Fruit fly (Drosophila melanogaster) whole organism, pupa: Measurements from ENCODE around the gene CG13992.
A peak's percentile ranks its signal among the peaks of the same experiment; 100 is the strongest.

Experiments
- CG10348 ChIP-seq: fragments of 200-800 bp; sonication (Bioruptor generic); IDR thresholded peaks from 2 replicates; pipeline ENCODE4 v1.3.6; 2022; ENCODE audit warnings: missing biosample characterization, missing genetic modification characterization
- CG12605 ChIP-seq: fragments of 200-800 bp; sonication (Bioruptor generic); IDR thresholded peaks from 2 replicates; pipeline ENCODE4 v1.3.6; 2022; ENCODE audit warnings: missing biosample characterization, missing genetic modification characterization
- CG13204 ChIP-seq: fragments of 200-800 bp; sonication (Bioruptor generic); optimal IDR thresholded peaks from 2 replicates; lab custom pipeline; 2018; ENCODE audit warnings: missing biosample characterization, mild to moderate bottlenecking, missing genetic modification characterization, moderate library complexity
- CG14655 ChIP-seq: fragments of 200-800 bp; sonication (Bioruptor generic); optimal IDR thresholded peaks from 3 replicates; lab custom pipeline; 2017; ENCODE audit warnings: mild to moderate bottlenecking, missing biosample characterization, missing genetic modification reagents, missing genetic modification characterization
- CG15710 ChIP-seq: fragments of 200-800 bp; sonication (Bioruptor generic); optimal IDR thresholded peaks from 2 replicates; lab custom pipeline; 2018; ENCODE audit warnings: missing biosample characterization, mild to moderate bottlenecking, missing genetic modification characterization, moderate library complexity
- CG17806 ChIP-seq: fragments of 200-800 bp; sonication (Bioruptor generic); optimal IDR thresholded peaks from 2 replicates; lab custom pipeline; 2018; ENCODE audit warnings: missing biosample characterization, mild to moderate bottlenecking, missing genetic modification characterization, moderate library complexity
- CG32121 ChIP-seq: fragments of 200-800 bp; sonication (Bioruptor generic); IDR thresholded peaks from 2 replicates; pipeline ENCODE4 v1.3.6; 2022; ENCODE audit warnings: missing biosample characterization, missing genetic modification characterization
- CG34367 ChIP-seq: fragments of 200-800 bp; sonication (Bioruptor generic); optimal IDR thresholded peaks from 2 replicates; lab custom pipeline; 2018; ENCODE audit warnings: missing biosample characterization, mild to moderate bottlenecking, missing genetic modification characterization
- CG4496 ChIP-seq: fragments of 200-800 bp; sonication (Bioruptor generic); IDR thresholded peaks from 3 replicates; pipeline ENCODE4 v1.3.6; 2022; ENCODE audit warnings: missing biosample characterization, missing genetic modification characterization
- CG8159 ChIP-seq: fragments of 200-800 bp; sonication (Bioruptor generic); optimal IDR thresholded peaks from 3 replicates; lab custom pipeline; 2018; ENCODE audit warnings: missing biosample characterization, mild to moderate bottlenecking, missing genetic modification characterization, moderate library complexity
- CG8301 ChIP-seq: fragments of 200-800 bp; sonication (Bioruptor generic); optimal IDR thresholded peaks from 2 replicates; lab custom pipeline; 2018; ENCODE audit warnings: missing biosample characterization, mild to moderate bottlenecking, missing genetic modification characterization
- CG9948 ChIP-seq: fragments of 200-800 bp; sonication (Bioruptor generic); optimal IDR thresholded peaks from 2 replicates; lab custom pipeline; 2018; ENCODE audit warnings: missing biosample characterization, mild to moderate bottlenecking, missing genetic modification characterization, moderate library complexity
- D1 ChIP-seq: fragments of 200-800 bp; sonication (Bioruptor generic); optimal IDR thresholded peaks from 2 replicates; lab custom pipeline; 2018; ENCODE audit warnings: missing biosample characterization, mild to moderate bottlenecking, missing genetic modification characterization, moderate library complexity
- EcR ChIP-seq: fragments of 200-800 bp; sonication (Bioruptor generic); optimal IDR thresholded peaks from 3 replicates; lab custom pipeline; 2019; ENCODE audit warnings: missing biosample characterization, missing genetic modification characterization, mild to moderate bottlenecking, moderate library complexity, missing genetic modification reagents
- Ets98B ChIP-seq: fragments of 200-800 bp; sonication (Bioruptor generic); IDR thresholded peaks from 2 replicates; pipeline ENCODE4 v1.3.6; 2022; ENCODE audit warnings: missing biosample characterization, missing genetic modification characterization
- Pif1A ChIP-seq: fragments of 200-800 bp; sonication (Bioruptor generic); optimal IDR thresholded peaks from 3 replicates; lab custom pipeline; 2016; ENCODE audit warnings: missing biosample characterization, missing genetic modification characterization
- Pif1B ChIP-seq: fragments of 200-800 bp; sonication (Bioruptor generic); optimal IDR thresholded peaks from 3 replicates; lab custom pipeline; 2016; ENCODE audit warnings: missing biosample characterization, missing genetic modification characterization
- Snoo ChIP-seq: fragments of 200-800 bp; sonication (Bioruptor generic); optimal IDR thresholded peaks from 3 replicates; lab custom pipeline; 2017; ENCODE audit warnings: missing biosample characterization, mild to moderate bottlenecking, missing genetic modification characterization, inconsistent platforms
- fd96Ca ChIP-seq: fragments of 200-800 bp; sonication (Bioruptor generic); IDR thresholded peaks from 3 replicates; pipeline ENCODE4 v1.3.6; 2022; ENCODE audit warnings: missing biosample characterization, missing genetic modification characterization
- gl ChIP-seq: fragments of 200-800 bp; sonication (Bioruptor generic); optimal IDR thresholded peaks from 2 replicates; lab custom pipeline; 2018; ENCODE audit warnings: missing biosample characterization, mild to moderate bottlenecking, missing genetic modification characterization
- rn ChIP-seq: fragments of 200-800 bp; sonication (Bioruptor generic); IDR thresholded peaks from 2 replicates; pipeline ENCODE4 v1.3.6; 2022; ENCODE audit warnings: missing biosample characterization, missing genetic modification characterization

CG13992 gene

DNA sequence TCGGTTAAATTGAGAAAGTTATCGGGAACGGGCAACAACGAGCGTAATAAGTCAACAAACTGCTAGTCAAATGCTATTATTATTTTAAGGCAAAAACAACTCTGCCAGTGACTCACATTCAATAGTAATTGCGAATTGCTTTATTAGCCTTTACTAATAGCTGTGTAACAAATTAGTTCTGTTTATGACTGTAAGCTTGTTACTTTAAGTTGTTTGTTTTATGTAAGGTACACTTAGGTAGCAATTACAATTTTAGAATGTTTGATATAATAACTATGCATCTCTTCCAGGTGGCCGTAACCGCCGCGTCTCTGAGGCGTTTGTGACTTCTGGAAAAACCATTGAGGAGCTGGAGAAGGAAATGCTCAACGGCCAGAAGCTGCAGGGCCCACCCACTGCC, 20.8 kb downstream of the CG13992 start:
- TF ChIP-seq CG32121 (GFP tag; lab: Robert Waterston, UW) (no peak), CG8159 (tag; lab: Kevin White, UChicago) (no peak), CG14655 (GFP tag; lab: Kevin White, UChicago) (no peak), CG9948 (no peak), CG4496 (no peak)
- TF ChIP-seq, all 21 proteins: peak for 0

DNA sequence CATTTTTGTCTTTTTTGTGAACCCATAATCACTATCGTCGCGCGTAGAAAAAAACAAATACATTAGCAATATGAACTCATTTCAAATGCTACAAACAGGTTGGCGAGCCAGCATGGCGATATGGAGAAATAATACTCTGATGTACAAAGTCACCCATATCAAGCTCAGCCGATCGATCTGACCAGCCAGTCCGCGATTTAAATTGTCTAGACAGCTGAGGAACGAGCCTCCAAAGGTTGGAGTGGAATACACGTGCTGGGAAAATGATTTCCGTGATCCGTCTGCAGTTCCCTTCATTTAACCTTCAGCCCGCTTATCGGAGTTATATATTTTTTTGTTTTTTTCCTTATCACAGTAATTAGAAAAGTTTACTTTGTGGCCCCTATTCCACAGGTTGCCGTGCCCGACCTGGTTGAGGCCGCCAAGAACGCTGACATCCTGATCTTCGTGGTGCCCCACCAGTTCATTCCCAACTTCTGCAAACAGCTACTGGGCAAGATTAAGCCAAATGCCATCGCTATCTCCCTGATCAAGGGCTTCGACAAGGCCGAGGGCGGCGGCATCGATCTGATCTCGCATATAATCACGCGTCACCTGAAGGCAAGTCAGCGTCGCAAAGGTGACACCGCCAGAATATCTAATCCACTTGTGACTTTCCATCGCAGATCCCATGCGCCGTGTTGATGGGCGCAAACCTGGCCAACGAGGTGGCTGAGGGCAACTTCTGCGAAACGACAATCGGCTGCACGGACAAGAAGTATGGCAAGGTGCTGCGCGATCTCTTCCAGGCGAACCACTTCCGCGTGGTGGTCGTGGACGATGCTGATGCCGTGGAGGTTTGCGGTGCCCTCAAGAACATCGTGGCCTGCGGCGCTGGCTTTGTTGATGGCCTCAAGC, 21.7 kb downstream of the CG13992 start:
- TF ChIP-seq CG8301: no peak
- TF ChIP-seq CG10348 (GFP tag; lab: Robert Waterston, UW): no peak
- no peak for TF ChIP-seq CG12605
- TF ChIP-seq Pif1B: no peak
- TF ChIP-seq CG4496: no peak

DNA sequence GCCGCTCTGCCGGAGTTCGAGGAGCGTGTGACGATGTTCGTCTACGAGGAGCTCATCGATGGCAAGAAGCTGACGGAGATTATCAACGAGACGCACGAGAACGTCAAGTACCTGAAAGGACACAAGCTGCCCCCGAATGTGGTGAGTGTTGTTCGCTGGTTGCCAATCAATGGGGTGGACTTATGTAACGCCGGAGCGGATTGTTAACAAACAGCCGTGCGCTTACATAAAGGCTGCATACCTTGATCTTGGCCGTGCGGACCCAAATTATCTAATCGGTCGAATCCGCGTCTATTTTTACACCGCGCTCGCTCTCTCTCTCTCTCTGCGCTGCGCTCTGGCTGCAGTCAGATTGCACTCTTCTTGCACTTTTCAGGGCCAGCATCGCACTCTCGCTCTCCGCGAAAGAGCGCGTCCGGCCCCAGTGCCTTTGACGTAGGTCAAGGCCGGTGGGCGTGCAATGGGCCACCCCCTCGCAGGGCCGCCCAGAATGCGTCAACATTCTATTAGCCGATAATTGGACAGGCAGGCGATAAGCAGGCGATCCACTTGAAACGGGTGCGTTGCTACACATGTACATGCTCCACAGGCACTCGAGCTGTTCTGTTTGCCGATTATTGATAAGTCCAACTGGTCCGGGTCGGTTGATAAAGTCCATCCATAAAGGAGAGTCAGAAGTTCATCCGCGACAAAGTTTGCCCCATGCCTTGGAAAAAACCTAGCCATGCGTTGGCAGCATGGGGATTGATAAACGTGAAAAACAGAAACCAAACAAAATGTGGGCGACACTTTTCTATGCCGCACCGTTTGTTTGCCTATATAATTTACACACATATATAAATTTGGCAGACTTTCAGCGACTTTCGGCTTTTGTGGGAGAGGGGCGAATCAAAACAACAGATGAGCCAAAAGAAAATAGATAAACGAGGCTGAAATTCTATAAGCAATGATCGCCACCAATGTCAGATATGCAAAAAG, 23.0 kb downstream of the CG13992 start:
- TF ChIP-seq EcR: peak; percentile 89
- TF ChIP-seq rn: no peak
- no peak for TF ChIP-seq CG10348 (GFP tag; lab: Robert Waterston, UW)
- TF ChIP-seq CG13204: no peak
- TF ChIP-seq CG15710 (tag; lab: Kevin White, UChicago): no peak
- no peak for TF ChIP-seq Pif1A
- no peak for TF ChIP-seq gl (tag; lab: Kevin White, UChicago)
- no peak for TF ChIP-seq CG4496
- no peak for TF ChIP-seq CG9948
- peak; percentile 65; the same call in 1 of the 2 replicates for TF ChIP-seq CG12605
- TF ChIP-seq Ets98B (GFP tag; lab: Robert Waterston, UW): peak; percentile 15; the same call in 1 of the 2 replicates
- no peak for TF ChIP-seq CG34367 (tag; lab: Kevin White, UChicago)
- TF ChIP-seq D1 (tag; lab: Kevin White, UChicago): no peak
- no peak for TF ChIP-seq CG8301
- TF ChIP-seq fd96Ca (GFP tag; lab: Robert Waterston, UW): no peak
- TF ChIP-seq CG14655 (GFP tag; lab: Kevin White, UChicago): no peak
- no peak for TF ChIP-seq Pif1B
- TF ChIP-seq Snoo (tag; lab: Kevin White, UChicago): no peak
- no peak for TF ChIP-seq CG17806 (tag; lab: Kevin White, UChicago)
- no peak for TF ChIP-seq CG32121 (GFP tag; lab: Robert Waterston, UW)
- no peak for TF ChIP-seq CG8159 (tag; lab: Kevin White, UChicago)
- TF ChIP-seq, all 21 proteins: peak for 3

DNA sequence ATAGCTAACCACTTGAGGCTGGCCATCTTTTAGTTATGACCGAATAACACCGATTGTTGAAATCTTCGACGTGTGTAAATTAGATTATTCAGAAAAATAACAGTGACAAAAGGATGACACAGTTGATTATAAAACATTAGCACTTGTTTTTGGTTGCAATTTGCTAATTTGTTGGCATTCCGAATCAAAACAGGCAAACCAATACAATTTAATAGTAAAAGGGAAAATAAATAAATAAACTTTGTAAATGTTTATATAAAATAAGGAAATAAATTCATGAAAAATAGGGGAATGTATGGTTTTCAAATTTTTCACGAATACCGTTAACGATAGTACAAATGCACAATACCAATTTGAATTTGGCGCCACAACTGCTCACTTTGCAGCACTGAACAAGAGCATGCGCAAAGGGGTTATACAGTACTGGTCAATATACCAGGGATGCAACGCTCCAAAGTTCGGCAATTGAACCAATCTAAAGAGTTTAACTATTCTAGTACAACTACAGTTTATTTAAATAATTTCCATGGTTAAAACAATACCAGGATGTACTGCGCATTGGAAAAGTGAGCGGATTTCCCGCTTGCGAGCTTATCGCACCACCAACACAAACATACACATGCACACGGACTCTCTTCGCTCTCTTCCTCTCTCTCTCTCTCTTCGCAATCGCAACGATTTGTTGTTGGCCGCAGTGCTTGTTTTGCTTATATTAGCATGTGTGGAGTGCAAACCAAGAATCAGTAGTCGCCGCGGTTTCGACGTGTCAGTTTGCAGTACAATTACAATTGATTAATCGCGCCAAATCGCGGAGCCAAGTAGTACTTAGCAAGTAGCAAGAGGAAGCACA, 24.1 kb downstream of the CG13992 start, which contains the start of the genes Sfp26Ad and Gpdh1:
Sfp26Ad (minus strand) TSS at position 76 of the 850 bp plus-strand sequence.
Gpdh1 (plus strand) TSS at position 415 of the 850 bp plus-strand sequence.
- TF ChIP-seq CG10348 (GFP tag; lab: Robert Waterston, UW): no peak
- peak; percentile 35 for TF ChIP-seq CG8301
- TF ChIP-seq EcR: peak; percentile 71
- TF ChIP-seq CG14655 (GFP tag; lab: Kevin White, UChicago): no peak
- peak; percentile 12 for TF ChIP-seq CG34367 (tag; lab: Kevin White, UChicago)
- TF ChIP-seq CG8159 (tag; lab: Kevin White, UChicago): peak; percentile 39
- peak; percentile 44 for TF ChIP-seq CG12605
- 0 out of 2 replicates have a peak, but pooled peaks have one; percentile 4 for TF ChIP-seq rn
- TF ChIP-seq D1 (tag; lab: Kevin White, UChicago): no peak
- TF ChIP-seq Snoo (tag; lab: Kevin White, UChicago): peak; percentile 66
- TF ChIP-seq CG4496: peak; percentile 78; the same call in 1 of the 3 replicates
- peak; percentile 48 for TF ChIP-seq CG13204
- peak; percentile 70 for TF ChIP-seq Pif1A
- TF ChIP-seq CG15710 (tag; lab: Kevin White, UChicago): peak; percentile 63
- peak; percentile 70 for TF ChIP-seq Pif1B
- peak; percentile 61 for TF ChIP-seq CG32121 (GFP tag; lab: Robert Waterston, UW)
- no peak for TF ChIP-seq CG9948
- peak; percentile 71 for TF ChIP-seq fd96Ca (GFP tag; lab: Robert Waterston, UW)
- TF ChIP-seq gl (tag; lab: Kevin White, UChicago): peak; percentile 36
- peak; percentile 63 for TF ChIP-seq Ets98B (GFP tag; lab: Robert Waterston, UW)
- TF ChIP-seq CG17806 (tag; lab: Kevin White, UChicago): peak; percentile 35

DNA sequence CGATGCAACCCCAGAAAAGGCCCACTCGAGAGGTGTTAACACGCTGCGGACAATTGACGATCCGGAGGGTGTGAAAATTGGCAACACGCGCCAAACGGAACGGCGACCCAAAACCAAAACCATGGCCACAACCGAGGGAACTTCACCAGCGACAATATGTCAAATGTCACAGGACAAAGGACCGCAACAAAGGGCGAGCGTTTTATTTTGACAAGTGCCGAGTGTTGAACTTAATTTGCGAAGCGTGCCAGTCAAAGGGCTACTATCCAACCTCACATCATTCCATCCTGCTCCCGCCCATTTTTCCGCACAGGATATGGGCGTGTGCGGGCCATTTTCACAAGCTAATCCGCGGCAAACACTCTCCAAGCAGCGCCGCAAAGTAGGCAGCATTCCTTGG, 40.2 kb downstream of the CG13992 start:
- TF ChIP-seq gl (tag; lab: Kevin White, UChicago): no peak
- no peak for TF ChIP-seq CG8159 (tag; lab: Kevin White, UChicago)
- no peak for TF ChIP-seq CG32121 (GFP tag; lab: Robert Waterston, UW)
- TF ChIP-seq CG10348 (GFP tag; lab: Robert Waterston, UW): no peak
- TF ChIP-seq EcR: no peak
- TF ChIP-seq CG15710 (tag; lab: Kevin White, UChicago): no peak
- no peak for TF ChIP-seq CG9948
- TF ChIP-seq CG34367 (tag; lab: Kevin White, UChicago): no peak
- no peak for TF ChIP-seq CG12605
- no peak for TF ChIP-seq CG14655 (GFP tag; lab: Kevin White, UChicago)
